Worm (Caenorhabditis elegans) whole organism, early embryonic: ENCODE measurements around the gene W03G11.4.

Experiments used
- B0310.2 ChIP-seq: sonication (generic microtip); optimal IDR thresholded peaks from 2 replicates; lab custom pipeline; 2016; ENCODE audit warnings: mild to moderate bottlenecking, missing genetic modification characterization, missing compliant biosample characterization
- aly-1 ChIP-seq: sonication (generic microtip); optimal IDR thresholded peaks from 2 replicates; lab custom pipeline; 2016; ENCODE audit warnings: missing genetic modification characterization, missing compliant biosample characterization
- ama-1 ChIP-seq: fragments of 150-350 bp; optimal IDR thresholded peaks from 2 replicates; lab custom pipeline; 2014
- ceh-13 ChIP-seq: fragments of 200-800 bp; sonication (Bioruptor generic); optimal IDR thresholded peaks from 2 replicates; lab custom pipeline; 2018; ENCODE audit warnings: mild to moderate bottlenecking, missing genetic modification characterization, missing compliant biosample characterization
- ceh-36 ChIP-seq: sonication (generic microtip); optimal IDR thresholded peaks from 2 replicates; lab custom pipeline; 2016; ENCODE audit warnings: missing genetic modification characterization, inconsistent platforms, missing compliant biosample characterization
- ets-7 ChIP-seq: sonication (generic microtip); optimal IDR thresholded peaks from 2 replicates; lab custom pipeline; 2016; ENCODE audit warnings: missing genotype, missing genetic modification characterization, missing compliant biosample characterization
- flt-1 ChIP-seq: fragments of 200-800 bp; sonication (Bioruptor generic); IDR thresholded peaks from 2 replicates; pipeline ENCODE4 v1.3.6; 2022; ENCODE audit warnings: missing genetic modification characterization, missing compliant biosample characterization
- hmbx-1 ChIP-seq: sonication (generic microtip); optimal IDR thresholded peaks from 2 replicates; lab custom pipeline; 2016; ENCODE audit warnings: mild to moderate bottlenecking, missing genetic modification characterization, missing compliant biosample characterization
- hmg-4 ChIP-seq: fragments of 200-800 bp; sonication (Bioruptor generic); optimal IDR thresholded peaks from 2 replicates; lab custom pipeline; 2018; ENCODE audit warnings: mild to moderate bottlenecking, missing genetic modification characterization, missing compliant biosample characterization
- pes-1 ChIP-seq: fragments of 200-800 bp; sonication (Bioruptor generic); IDR thresholded peaks from 2 replicates; pipeline ENCODE4 v1.3.6; 2022; ENCODE audit warnings: missing genetic modification reagents, missing genetic modification characterization, missing compliant biosample characterization
- scrt-1 ChIP-seq: fragments of 200-800 bp; sonication (Bioruptor generic); IDR thresholded peaks from 2 replicates; pipeline ENCODE4 v1.3.6; 2022; ENCODE audit warnings: missing genetic modification characterization, missing compliant biosample characterization
- sea-1 ChIP-seq: fragments of 200-800 bp; sonication (Bioruptor generic); conservative IDR thresholded peaks from 2 replicates; pipeline ENCODE4 v1.3.6; 2022; ENCODE audit warnings: missing genetic modification characterization, missing compliant biosample characterization
- tbx-11 ChIP-seq: fragments of 200-800 bp; sonication (Bioruptor generic); IDR thresholded peaks from 2 replicates; pipeline ENCODE4 v1.3.6; 2022; ENCODE audit warnings: missing genetic modification characterization, missing compliant biosample characterization
- tra-4 ChIP-seq: sonication (generic microtip); optimal IDR thresholded peaks from 2 replicates; lab custom pipeline; 2017; ENCODE audit warnings: missing genetic modification characterization, missing compliant biosample characterization

ce11 chrX:12123152-12123551 is 30.2 kb upstream of the W03G11.4 start, which contains the start of gene T01H10.11:
- TF ChIP-seq hmbx-1 (tag; lab: Kevin White, UChicago), result no peak
- TF ChIP-seq aly-1, result no peak
- no peak for TF ChIP-seq pes-1 (GFP tag; lab: Robert Waterston, UW)
- no peak for TF ChIP-seq tra-4
- no peak for TF ChIP-seq sea-1 (GFP tag; lab: Robert Waterston, UW)
- TF ChIP-seq ama-1, result no peak
- no peak for TF ChIP-seq flt-1
- TF ChIP-seq ceh-13 (GFP tag; lab: Kevin White, UChicago), result no peak
- TF ChIP-seq ceh-36 (tag; lab: Kevin White, UChicago), result no peak
- TF ChIP-seq ets-7 (tag; lab: Kevin White, UChicago), result no peak
- no peak for TF ChIP-seq tbx-11 (GFP tag; lab: Robert Waterston, UW)
- no peak for TF ChIP-seq hmg-4 (GFP tag; lab: Kevin White, UChicago)
- TF ChIP-seq B0310.2, result no peak
- no peak for TF ChIP-seq scrt-1
